Fruit fly (Drosophila melanogaster): ENCODE data around the gene MSAmiP.

MSAmiP gene

DNA sequence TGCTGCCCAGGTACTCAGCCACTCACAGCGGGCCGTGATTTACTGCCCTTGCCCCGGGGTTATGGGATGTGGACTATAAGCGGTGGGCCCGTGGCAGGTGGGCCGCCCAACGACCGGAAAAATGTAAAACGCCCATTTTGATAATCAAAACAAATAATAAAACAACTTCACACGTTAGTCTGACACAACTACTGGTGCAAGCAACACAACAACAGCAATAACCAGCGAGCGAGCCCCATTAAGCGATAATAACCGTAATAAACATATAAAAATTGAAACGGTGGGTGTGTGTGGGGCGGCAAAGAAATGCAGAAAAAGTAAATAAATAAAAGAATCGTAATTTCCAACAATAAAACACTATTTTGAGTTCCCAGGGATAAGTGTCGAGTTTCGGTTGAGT is 64.2 kb downstream of the MSAmiP start:
- TF ChIP-seq noc (tag; optimal IDR thresholded peaks at IDR 0.05) = no peak

DNA sequence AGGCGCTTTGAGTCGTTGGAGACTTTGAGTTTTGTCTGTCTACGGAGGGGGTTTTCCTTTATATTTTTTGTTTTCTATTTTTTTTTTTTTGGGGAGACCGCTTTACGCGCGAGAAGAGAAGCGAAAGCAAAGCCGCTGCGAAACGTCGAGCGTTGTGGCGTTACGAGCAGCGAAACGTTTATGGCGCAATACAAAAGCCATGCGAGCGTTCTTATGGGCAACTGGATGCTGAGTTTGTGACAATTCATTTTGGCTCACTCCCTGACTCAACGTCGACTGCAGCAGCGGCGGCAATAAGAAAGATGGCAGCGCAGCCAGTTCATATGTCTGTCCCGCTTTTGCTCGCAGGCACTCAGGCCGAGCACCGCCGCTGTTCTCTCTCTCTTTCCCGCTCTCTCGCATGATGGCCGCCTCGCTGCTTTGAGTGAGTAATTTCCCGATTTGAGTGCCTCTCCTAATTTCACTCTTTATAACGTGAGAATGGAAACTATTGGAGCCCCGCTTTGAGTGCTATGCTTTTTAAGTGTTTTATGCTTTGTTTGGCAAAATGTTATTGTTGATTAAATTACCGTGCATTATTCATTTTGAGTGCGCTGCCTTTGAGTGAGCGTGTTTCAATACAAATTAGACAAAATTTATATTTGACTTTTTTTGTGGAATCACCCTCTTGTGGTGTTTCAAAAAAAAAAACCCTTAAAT is 66.1 kb downstream of the MSAmiP start, which contains the start of gene abd-A:
Gene abd-A, minus strand, starts transcription at position 191 of the 699 bp plus-strand sequence.
- no peak for TF ChIP-seq noc (tag; optimal IDR thresholded peaks at IDR 0.05)

DNA sequence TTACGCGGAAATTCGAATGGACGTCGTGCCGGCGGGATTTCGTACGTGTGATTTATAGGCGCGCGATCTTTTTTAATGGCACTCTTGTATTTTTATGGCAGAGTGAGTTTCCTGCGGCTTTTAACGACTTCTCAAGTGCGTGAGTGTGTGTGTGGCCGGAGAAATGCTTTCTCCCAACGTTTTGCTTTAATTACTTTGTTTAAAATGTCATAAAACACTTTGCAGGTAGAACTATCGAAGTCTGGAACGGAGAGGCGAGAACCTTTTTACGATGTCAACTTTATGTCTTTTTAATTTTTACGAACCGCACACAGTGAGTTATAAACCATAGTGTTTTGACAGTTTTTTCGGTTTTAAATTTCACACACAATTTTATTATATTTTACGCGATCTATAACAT is 66.9 kb downstream of the MSAmiP start:
- no peak for TF ChIP-seq noc (tag; optimal IDR thresholded peaks at IDR 0.05)

DNA sequence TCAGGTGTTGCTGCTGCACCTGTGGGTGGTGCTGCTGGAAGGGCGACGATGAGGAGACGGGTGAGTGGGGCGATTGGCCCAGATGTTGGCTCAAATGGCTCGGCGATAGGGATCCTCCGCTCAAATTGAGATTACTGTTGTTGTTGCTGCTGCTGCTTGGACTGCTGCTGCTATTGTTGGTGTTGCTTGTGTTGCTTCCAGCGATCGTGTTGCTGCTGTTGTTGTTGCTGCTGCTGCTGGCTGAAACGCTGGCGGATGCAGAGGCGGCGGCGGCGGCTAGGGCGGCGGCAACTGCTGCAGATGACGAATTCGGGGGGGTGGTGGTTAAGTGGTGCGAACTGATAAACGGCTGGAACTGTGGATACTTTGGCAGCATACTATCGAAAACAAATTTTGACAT is 68.5 kb downstream of the MSAmiP start:
- TF ChIP-seq noc (tag; optimal IDR thresholded peaks at IDR 0.05) = no peak

DNA sequence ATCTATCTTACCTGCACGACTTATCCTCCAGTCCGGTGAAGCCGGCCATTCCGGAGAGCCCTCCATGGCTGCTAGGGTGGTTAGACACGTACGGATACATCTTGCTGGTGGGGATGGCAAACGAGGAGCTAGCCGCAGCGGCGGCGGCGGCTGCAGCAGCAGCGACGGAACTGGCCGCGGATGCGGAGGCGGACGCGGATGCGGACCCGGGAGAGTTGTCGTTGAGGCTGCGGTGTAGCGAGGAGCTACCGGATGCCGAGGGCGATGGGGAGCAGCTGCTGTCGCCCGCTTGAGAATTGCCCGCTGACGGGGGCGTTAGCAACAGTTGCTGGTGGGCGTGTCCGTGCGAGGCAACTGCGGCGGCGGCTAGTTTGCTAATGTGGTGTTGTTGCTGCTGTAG is 69.0 kb downstream of the MSAmiP start:
- no peak for TF ChIP-seq noc (tag; optimal IDR thresholded peaks at IDR 0.05)

DNA sequence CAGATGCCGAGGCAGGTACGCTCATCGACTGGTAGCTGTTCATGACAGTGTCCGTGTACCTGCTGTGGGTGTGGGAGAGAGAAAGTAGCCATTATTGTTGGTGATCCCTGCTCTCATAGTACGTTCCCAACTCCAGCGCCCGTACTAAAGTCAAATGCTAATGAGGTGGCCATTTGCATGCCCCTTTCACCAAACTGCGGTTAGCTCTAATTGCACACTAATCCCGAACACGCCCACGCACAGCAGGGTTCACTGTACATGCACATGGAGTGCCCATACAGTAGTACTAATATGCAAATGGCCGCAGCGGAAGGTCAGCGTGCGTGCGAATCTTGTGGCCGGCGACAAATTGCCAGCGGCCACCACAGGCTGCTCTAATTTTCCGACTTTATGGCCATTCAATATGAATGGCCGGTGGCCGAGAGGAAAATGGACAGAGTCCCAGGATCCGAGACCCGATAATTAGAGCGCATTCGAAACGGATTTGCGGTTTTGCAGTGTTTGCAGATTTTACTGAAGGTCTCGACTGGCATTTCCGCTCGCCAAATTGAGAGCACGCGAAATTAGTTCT is 69.8 kb downstream of the MSAmiP start:
- no peak for TF ChIP-seq noc (tag; optimal IDR thresholded peaks at IDR 0.05)

DNA sequence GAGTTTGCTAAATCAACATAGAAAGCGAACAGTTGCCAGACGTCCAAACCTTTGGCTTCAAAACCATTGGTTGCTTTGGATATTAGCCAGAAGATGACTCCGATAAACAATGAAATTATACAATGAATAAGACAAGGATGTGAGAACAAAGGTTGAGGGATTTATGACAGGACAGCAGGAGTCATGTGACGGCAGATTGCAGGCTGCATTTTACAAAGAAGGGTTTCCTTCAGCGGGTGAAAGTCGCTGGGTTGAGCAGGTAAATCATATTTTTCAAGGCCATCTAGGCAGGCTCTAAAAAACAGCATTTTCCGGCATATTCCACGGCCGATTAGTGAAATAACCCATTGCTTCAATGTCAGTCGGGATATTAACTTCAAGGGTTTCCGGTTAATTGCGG is 74.1 kb downstream of the MSAmiP start:
- TF ChIP-seq noc (tag; optimal IDR thresholded peaks at IDR 0.05) = no peak

DNA sequence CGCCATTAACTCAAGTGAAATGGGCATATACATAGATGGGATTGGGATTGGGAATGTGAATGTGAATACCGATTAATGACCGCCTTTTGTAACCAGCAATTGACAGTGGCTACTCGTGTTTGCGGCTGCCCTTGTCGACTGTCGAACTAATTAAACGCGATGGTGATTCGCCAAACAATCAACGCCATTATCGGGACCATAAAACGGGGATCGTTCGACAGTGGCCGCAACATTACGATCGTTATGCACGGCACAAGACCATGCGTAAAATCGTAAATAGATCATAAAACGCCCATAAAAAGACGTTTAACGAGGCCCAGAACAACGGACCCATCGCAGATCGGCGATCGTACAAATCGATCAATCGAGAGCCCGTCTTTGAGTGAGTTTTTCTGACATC is 74.6 kb downstream of the MSAmiP start:
- TF ChIP-seq noc (tag; optimal IDR thresholded peaks at IDR 0.05) = no peak

DNA sequence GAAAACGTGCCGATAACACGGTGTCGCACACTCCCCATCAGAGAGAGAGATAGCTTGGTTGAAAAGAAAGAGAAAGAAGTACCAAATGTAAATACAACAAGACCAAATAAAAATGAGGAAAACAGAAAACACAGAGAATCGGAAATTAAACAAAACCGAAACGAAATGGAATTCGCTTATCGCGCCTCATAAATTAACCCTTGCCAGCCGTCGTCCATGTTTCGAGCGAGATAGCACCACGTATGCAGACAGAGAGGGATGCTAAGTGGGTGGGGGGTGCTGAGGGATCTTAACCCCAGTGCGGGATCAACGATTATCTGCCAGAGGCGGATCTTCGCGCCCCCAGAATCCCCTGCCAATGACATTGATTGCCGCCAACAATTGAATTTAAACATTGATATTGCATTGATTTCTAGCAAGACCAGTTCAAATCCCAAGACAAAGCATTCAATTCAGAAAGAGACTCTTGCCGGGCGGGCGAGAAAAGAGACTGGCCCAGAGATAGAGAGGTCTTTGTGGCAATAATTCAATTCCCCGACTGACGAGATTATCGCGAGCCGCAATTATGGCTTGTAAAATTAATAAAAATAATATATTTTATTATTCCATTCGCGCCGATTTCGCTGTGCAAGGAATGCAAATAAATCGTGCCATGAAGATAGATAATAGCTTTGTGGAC is 76.5 kb downstream of the MSAmiP start:
- peak; percentile 48 for TF ChIP-seq noc (tag; optimal IDR thresholded peaks at IDR 0.05)

DNA sequence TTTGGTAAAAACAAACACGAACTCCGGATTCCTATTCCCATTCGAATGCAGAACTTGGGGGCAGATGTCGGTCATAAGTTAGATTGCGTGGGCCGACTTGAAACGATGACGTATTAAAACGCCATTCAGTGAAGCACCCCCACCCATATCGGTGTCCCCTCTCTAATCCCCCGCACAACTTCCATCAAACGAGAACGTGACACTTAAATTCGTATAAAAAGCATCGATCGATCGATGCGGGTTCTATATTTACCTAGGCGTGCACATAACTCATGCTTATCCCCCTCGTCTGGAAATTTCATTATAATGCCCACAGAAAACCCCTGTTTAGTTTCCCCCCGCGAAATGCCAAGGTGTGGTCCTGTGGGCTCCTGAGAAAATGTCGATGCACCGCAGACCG is 78.6 kb downstream of the MSAmiP start:
- TF ChIP-seq noc (tag; optimal IDR thresholded peaks at IDR 0.05) = no peak

DNA sequence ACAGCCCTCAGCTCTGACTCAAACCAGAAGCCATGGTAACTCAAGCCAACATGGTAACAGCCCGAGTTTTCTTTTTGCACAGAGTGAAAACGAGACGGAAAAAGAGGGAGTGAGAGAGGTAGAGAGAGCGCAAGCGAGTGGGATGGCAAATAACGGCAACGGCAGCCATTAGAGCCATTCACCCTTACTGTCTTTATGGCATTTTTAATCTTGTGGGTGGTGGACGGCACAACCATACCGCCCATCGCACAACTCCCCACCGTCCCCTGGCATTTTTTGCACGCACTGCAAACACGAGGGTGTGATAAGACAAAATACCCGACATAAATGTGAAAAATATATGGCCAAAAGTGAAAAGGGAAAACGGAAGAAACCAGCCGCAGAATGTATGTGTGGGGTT is 80.4 kb downstream of the MSAmiP start:
- TF ChIP-seq noc (tag; optimal IDR thresholded peaks at IDR 0.05) = no peak

DNA sequence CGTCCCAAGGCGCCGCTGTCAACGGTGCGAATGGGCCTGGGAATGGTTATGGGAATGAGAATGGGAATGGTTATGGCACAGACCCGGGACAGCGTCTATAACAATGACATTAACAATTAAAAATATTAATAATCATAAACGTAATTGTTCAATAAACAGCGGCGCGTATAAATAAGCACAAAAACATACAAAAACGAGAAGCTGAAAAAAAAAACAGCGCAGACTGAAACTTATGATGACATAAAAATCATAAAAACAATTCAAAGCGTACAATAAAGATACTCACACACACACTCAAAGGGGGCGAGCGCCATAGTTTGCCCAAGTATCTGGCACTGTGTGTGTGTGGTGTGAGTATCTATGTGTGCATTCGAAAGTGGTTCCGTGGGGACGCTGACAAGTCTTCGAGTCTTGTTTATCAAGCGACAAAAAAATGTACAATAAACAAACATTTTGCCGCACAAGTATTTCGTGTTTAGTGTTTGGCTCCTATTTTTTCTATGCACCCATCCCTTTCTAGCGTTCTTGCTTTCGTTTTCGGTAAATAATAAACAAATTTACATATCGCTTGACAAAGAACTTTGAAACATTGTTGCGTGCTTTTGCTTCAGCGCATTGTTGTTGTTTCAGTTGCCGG is 82.9 kb downstream of the MSAmiP start:
- TF ChIP-seq noc (tag; optimal IDR thresholded peaks at IDR 0.05) = no peak

DNA sequence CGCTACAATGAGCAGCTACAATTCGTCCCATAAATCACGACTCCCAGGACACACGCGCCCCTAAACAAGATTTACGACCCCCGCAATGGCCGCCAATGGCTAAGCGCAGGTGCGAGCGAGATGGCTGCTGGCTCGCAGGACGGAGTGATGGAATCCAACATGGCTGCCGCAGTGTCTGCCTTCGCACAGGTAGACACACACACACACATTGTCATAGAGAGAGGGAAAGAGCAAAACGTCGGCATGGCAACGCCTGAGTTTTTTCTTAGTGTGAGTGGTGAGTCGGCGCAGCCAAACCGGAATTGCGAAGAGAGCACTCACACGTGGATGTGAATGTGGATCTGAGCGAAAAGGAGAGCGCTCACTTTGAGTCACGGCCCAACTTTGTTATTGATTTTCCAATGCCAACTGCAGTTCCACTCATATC is 84.3 kb downstream of the MSAmiP start:
- TF ChIP-seq noc (tag; optimal IDR thresholded peaks at IDR 0.05) = no peak

DNA sequence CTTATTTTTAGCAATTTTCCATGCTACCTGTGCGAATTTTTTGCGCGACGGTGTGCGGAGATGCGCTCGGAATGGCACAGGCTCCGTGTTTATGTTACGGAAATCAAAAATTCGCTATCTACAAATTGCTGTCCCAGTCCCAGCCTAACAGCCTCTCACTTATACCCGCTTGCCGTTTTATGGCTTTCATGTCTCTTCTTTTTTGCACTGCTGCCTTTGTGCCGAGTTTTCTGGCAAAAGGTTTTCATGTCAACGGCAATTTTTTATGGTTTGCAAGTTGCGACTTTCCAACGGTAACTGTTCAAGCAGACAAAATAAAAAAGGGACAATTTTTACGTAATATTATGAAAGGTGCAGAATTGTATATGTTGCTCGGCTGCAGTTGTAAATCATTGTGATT is 85.2 kb downstream of the MSAmiP start:
- TF ChIP-seq noc (tag; optimal IDR thresholded peaks at IDR 0.05) = no peak

DNA sequence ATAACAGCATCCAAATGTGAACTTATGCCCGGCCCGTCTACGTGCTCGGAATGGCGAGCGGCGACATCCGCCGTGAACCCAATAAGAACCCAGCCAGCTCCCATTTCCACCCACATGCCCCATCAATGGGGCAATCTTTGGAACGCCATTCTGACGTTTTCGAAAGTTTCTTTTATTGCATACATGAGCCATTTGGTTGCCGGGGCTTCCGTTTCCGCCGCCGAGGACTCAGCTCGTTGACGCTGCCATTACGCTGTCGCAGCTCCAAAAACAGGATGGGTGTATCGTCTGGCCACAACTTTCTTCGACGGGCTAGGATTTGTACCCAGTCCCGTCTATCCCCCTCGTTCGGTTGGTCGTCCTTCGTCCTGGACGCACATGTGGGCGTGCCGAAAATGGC is 90.0 kb downstream of the MSAmiP start:
- no peak for TF ChIP-seq noc (tag; optimal IDR thresholded peaks at IDR 0.05)

DNA sequence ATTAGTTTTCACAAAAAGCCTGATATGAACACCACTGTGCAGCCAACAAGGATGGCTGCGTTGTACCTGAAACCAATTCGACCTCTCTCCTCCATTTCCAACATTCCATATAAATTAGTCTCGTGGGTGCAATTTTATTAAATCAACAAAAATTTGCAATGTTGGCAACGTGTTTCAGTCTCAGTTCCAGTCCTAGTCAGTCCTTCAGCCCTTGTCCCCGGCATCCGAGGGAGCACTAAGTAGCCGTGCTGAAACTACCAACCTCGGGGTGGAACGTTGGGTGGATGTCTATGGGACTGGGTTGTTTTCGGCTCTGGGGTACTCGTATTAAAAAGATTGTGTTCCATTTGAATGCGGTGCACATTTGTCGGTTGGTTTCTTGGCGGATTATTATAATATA is 92.0 kb downstream of the MSAmiP start:
- no peak for TF ChIP-seq noc (tag; optimal IDR thresholded peaks at IDR 0.05)

DNA sequence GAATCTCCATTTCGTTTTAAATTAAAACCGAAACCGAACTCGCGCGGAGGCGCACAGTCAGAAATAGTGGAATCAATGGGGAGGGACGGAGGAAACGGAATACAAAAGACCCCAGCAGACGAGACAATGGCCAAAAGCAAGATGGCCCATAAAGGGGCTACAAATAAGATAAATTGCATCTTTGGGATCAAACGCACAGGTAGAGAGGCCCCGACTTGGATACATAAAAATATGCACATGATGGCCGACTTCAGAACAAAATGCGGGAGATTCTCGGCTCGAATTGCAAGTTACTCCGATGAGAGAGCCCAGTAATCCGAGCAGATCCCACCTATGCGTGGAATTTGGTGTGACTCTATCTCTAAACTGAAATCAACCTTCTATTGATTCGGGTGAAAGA is 94.7 kb downstream of the MSAmiP start:
- no peak for TF ChIP-seq noc (tag; optimal IDR thresholded peaks at IDR 0.05)

All from whole organism, larva.